Worm (Caenorhabditis elegans): ENCODE measurements around the gene Y82E9BR.20.

DNA sequence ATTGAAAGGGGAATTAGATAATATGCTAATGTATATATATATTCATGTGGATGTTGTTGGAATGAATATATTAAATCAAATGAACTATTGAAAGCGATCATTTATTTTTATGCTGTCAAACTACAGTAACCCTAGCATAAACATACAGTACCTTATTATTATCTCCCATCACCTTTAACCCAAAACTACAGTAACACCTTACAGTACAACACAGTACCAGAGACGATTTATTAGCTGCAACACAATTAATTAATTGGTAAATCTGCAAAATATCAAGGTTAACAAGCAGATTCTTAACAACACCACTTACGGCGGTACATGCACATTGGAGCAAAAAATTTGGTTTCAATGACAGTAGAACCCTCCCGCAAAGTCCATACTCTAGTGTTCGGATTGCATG is 18.9 kb upstream of the Y82E9BR.20 start, which contains the start of gene Y82E9BL.1:
- TF ChIP-seq tbx-2 (tag; optimal IDR thresholded peaks at IDR 0.05), result no peak
- no peak for TF ChIP-seq R02D3.7 (tag; optimal IDR thresholded peaks at IDR 0.05)
- no peak for TF ChIP-seq nhr-23 (tag; optimal IDR thresholded peaks at IDR 0.05)
- no peak for TF ChIP-seq elt-3 (tag; optimal IDR thresholded peaks at IDR 0.05)

Measured in whole organism, L3 larva.